Fruit fly (Drosophila melanogaster): ENCODE measurements around the gene mth.

Gene mth

DNA sequence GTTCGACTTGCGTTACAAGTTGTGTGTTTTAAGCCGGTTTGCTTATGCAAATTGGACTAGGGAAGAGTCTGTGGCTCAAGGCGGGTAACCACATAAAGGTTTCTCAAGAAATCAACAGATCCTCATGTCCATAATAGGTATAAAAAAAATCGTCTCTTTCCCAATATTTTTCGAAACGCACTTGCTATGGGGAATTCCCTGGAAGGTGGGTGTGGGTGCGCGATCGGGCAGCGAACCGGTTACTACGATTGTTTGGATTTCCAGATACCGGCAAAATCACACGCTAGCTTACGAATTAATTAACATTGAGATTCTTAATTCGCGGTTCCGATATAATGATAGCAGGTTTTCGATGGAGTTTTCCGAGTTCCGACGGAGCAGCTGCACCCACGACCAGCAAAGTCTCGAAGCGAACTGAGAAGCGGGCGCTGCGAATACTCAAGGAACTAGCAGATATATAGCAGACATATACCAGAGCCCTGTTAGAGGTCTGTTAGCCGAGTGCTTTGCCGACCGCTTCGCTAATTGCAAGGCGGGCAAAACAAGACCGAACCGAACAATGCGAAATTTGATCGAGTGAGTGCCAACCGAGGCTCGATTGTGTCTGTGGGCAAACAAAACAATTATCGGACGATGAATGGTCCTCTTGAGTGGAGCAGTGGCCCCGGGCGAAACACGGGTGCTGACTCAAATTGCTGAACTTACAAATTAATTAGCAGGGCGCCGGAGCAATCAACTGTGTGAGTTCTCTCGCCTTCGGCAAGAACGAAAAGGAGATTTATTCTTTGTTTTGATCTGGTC is 5.5 kb downstream of the mth start (continued):
- TF ChIP-seq zfh1 (GFP tag; IDR thresholded peaks at IDR 0.05) (no peak), CG1603 (tag; optimal IDR thresholded peaks at IDR 0.05) (no peak)

DNA sequence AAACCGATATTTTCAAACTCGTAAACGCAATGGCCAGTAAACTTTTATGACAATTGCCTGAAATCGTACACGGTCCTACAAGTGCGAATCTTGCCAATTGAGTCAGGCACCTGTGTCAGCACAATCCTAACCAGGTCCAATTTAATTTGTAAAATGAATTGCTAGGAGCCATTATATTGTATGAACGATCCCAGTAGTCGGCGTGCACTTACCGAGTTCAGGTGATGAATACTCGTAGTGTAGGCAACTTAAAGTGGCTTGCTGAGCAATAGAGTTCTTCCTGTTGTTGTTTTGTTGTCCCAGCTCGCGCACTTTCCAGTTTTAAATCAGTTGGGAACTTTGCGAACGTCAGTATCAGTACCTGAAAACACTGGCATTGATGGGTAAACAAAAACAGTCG is 6.2 kb downstream of the mth start:
- no peak for TF ChIP-seq CG12104 (GFP tag; optimal IDR thresholded peaks at IDR 0.05)
- no peak for TF ChIP-seq CG10267 (tag; optimal IDR thresholded peaks at IDR 0.05)
- no peak for TF ChIP-seq gro (GFP tag; optimal IDR thresholded peaks at IDR 0.05)
- no peak for TF ChIP-seq CG14441 (GFP tag; IDR thresholded peaks at IDR 0.05)
- TF ChIP-seq Six4 (GFP tag; optimal IDR thresholded peaks at IDR 0.05): no peak
- no peak for TF ChIP-seq sqz (GFP tag; optimal IDR thresholded peaks at IDR 0.05)
- TF ChIP-seq CG32772 (GFP tag; IDR thresholded peaks at IDR 0.05): no peak
- no peak for TF ChIP-seq Blimp-1 (GFP tag; optimal IDR thresholded peaks at IDR 0.05)
- no peak for TF ChIP-seq sens (GFP tag)

DNA sequence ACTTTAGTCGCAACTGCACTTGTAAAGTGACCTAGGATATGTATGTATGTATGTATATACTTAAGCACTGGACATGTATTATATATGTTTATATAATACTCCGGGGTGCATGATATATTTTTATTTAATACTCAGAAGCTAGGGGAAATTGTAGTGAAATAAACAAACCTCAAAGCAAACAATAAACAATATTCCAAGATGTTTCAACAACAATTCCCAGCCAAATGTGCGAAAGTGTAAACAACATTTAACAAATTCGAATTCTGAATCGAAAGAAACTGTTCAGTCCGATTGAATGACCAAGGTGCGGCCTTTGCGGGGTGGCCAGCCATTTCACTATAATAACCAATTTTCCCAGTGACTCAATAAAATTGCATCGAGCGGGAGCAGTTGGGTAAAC is 6.6 kb downstream of the mth start:
- no peak for TF ChIP-seq ranshi (GFP tag; IDR thresholded peaks at IDR 0.05)
- TF ChIP-seq Xrp1 (GFP tag; IDR thresholded peaks at IDR 0.05): no peak
- no peak for TF ChIP-seq knrl (GFP tag; IDR thresholded peaks at IDR 0.05; ENCODE audit: partially characterized antibody)

DNA sequence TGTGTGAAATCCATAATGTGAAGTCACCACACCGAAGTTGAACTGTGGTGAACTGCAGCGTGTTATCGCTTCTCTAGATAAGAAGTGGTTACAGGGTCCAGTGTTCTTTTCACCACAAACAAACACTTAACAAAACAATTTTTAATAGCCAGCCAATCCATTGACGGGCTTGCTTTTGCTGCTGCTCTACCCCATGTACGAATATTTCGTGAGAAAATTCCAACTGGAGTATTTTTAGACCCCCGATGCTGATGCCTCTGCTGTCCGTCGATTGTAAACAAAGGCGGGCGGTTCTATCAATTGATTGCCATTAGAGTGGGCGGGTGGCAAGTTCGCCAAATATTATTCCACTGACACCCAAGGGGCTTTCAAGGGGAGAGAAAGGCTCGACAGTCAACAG is 7.7 kb downstream of the mth start:
- peak; percentile 38 for TF ChIP-seq CG2120 (GFP tag; optimal IDR thresholded peaks at IDR 0.05)
- no peak for TF ChIP-seq tx (GFP tag; optimal IDR thresholded peaks at IDR 0.05)
- peak in 1 of 2 experiments; percentile 29 for TF ChIP-seq Pdp1 (GFP tag; optimal IDR thresholded peaks at IDR 0.05)
- TF ChIP-seq usp (GFP tag; optimal IDR thresholded peaks at IDR 0.05): no peak
- TF ChIP-seq CG18599 (GFP tag; optimal IDR thresholded peaks at IDR 0.05): peak; percentile 42
- TF ChIP-seq CG30020 (tag; optimal IDR thresholded peaks at IDR 0.05): no peak
- peak; percentile 31 for TF ChIP-seq mirr (GFP tag; optimal IDR thresholded peaks at IDR 0.05)
- TF ChIP-seq Atf6 (GFP tag; IDR thresholded peaks at IDR 0.05): 0 out of 2 replicates have a peak, but pooled peaks have one; percentile 21
- TF ChIP-seq exex (tag; optimal IDR thresholded peaks at IDR 0.05): peak; percentile 30
- TF ChIP-seq ro (GFP tag; IDR thresholded peaks at IDR 0.05): no peak
- peak; percentile 26; the same call in 1 of the 2 replicates for TF ChIP-seq CG32532 (GFP tag; IDR thresholded peaks at IDR 0.05)
- no peak for TF ChIP-seq CG6854 (GFP tag; optimal IDR thresholded peaks at IDR 0.05)
- TF ChIP-seq CG12659 (GFP tag; optimal IDR thresholded peaks at IDR 0.05): peak; percentile 3
- peak; percentile 44 for TF ChIP-seq Fer1 (GFP tag; optimal IDR thresholded peaks at IDR 0.05)
- no peak for TF ChIP-seq wek (GFP tag; optimal IDR thresholded peaks at IDR 0.05)
- TF ChIP-seq CG9817 (tag; optimal IDR thresholded peaks at IDR 0.05): peak; percentile 5
- TF ChIP-seq stwl (tag; optimal IDR thresholded peaks at IDR 0.05): no peak
- no peak for TF ChIP-seq Neu2 (GFP tag; optimal IDR thresholded peaks at IDR 0.05; ENCODE audit: borderline replicate concordance)
- TF ChIP-seq CG9932 (GFP tag; IDR thresholded peaks at IDR 0.05): peak; percentile 37; the same call in 1 of the 2 replicates
- no peak for TF ChIP-seq HLH4C (GFP tag; IDR thresholded peaks at IDR 0.05; ENCODE audit: partially characterized antibody)
- no peak for TF ChIP-seq CG11723 (GFP tag; optimal IDR thresholded peaks at IDR 0.05)
- no peak for TF ChIP-seq CG6272 (GFP tag; IDR thresholded peaks at IDR 0.05)
- no peak for TF ChIP-seq ham (GFP tag; IDR thresholded peaks at IDR 0.05)
- peak; percentile 15 for TF ChIP-seq CG3281 (GFP tag; optimal IDR thresholded peaks at IDR 0.05)
- TF ChIP-seq Rfx (GFP tag; IDR thresholded peaks at IDR 0.05): peak; percentile 27; the same call in 1 of the 2 replicates
- no peak for TF ChIP-seq CG8388 (GFP tag; optimal IDR thresholded peaks at IDR 0.05)
- peak; percentile 6 for TF ChIP-seq Meics (GFP tag; optimal IDR thresholded peaks at IDR 0.05)
- TF ChIP-seq Dbx (GFP tag; IDR thresholded peaks at IDR 0.05): peak; percentile 48; the same call in 1 of the 3 replicates
- no peak for TF ChIP-seq sisA (GFP tag; IDR thresholded peaks at IDR 0.05)
- TF ChIP-seq repo (GFP tag; optimal IDR thresholded peaks at IDR 0.05): no peak
- TF ChIP-seq lola (GFP tag; optimal IDR thresholded peaks at IDR 0.05): no peak
